Fruit fly (Drosophila melanogaster): ENCODE results near the gene CG6041.

The CG6041 gene

dm6 chrX:5918499-5919126 is 29.3 kb upstream of the CG6041 start (continued):
- TF ChIP-seq net (GFP tag; optimal IDR thresholded peaks at IDR 0.05) (peak; percentile 99), CG6808 (GFP tag; optimal IDR thresholded peaks at IDR 0.05) (peak; percentile 99), topi (GFP tag; optimal IDR thresholded peaks at IDR 0.05) (peak; percentile 99), Ets21C (GFP tag; optimal IDR thresholded peaks at IDR 0.05) (peak; percentile 99), Ets96B (tag; optimal IDR thresholded peaks at IDR 0.05) (peak; percentile 99), CG7368 (GFP tag; optimal IDR thresholded peaks at IDR 0.05) (peak; percentile 100), CG31627 (GFP tag; optimal IDR thresholded peaks at IDR 0.05) (peak; percentile 99), CG3032 (tag; optimal IDR thresholded peaks at IDR 0.05) (peak; percentile 99), CG6854 (GFP tag; optimal IDR thresholded peaks at IDR 0.05) (peak; percentile 99), Hr39 (GFP tag; optimal IDR thresholded peaks at IDR 0.05) (peak; percentile 99), ss (GFP tag; optimal IDR thresholded peaks at IDR 0.05) (peak; percentile 100), CG8319 (GFP tag; optimal IDR thresholded peaks at IDR 0.05) (peak; percentile 99), fd85E (GFP tag; optimal IDR thresholded peaks at IDR 0.05) (peak; percentile 98), svp (GFP tag) (peak; percentile 100), CG3919 (GFP tag; optimal IDR thresholded peaks at IDR 0.05) (peak; percentile 100), vri (GFP tag; optimal IDR thresholded peaks at IDR 0.05) (peak; percentile 99), Gug (GFP tag; IDR thresholded peaks at IDR 0.05) (peak; percentile 99), CG34406 (GFP tag; optimal IDR thresholded peaks at IDR 0.05) (peak; percentile 99), CG15336 (GFP tag; IDR thresholded peaks at IDR 0.05) (peak; percentile 99)

dm6 chrX:5920932-5921331 is 27.0 kb upstream of the CG6041 start:
- no peak for TF ChIP-seq CG11762 (GFP tag; optimal IDR thresholded peaks at IDR 0.05; ENCODE audit: insufficient read depth)
- TF ChIP-seq CG11294 (GFP tag; IDR thresholded peaks at IDR 0.05), result no peak
- TF ChIP-seq eg (GFP tag; IDR thresholded peaks at IDR 0.05), result peak; percentile 57; the same call in 2 of the 3 replicates
- peak; percentile 55 for TF ChIP-seq CG6276 (GFP tag; optimal IDR thresholded peaks at IDR 0.05)
- no peak for TF ChIP-seq pdm3 (GFP tag; optimal IDR thresholded peaks at IDR 0.05)
- TF ChIP-seq OdsH (GFP tag; optimal IDR thresholded peaks at IDR 0.05), result no peak
- 0 out of 3 replicates have a peak, but pooled peaks have one; percentile 19 for TF ChIP-seq CG6163 (GFP tag; IDR thresholded peaks at IDR 0.05)
- no peak for TF ChIP-seq Lpt (GFP tag; optimal IDR thresholded peaks at IDR 0.05)
- TF ChIP-seq Eip78C (GFP tag), result no peak
- TF ChIP-seq Hr39 (GFP tag; optimal IDR thresholded peaks at IDR 0.05), result no peak
- TF ChIP-seq CG16779 (tag; optimal IDR thresholded peaks at IDR 0.05), result peak; percentile 6
- TF ChIP-seq Blimp-1 (GFP tag; optimal IDR thresholded peaks at IDR 0.05), result no peak
- TF ChIP-seq CG6854 (GFP tag; optimal IDR thresholded peaks at IDR 0.05), result no peak
- no peak for TF ChIP-seq Met (GFP tag; optimal IDR thresholded peaks at IDR 0.05)
- no peak for TF ChIP-seq dac (GFP tag; optimal IDR thresholded peaks at IDR 0.05)
- TF ChIP-seq esn (GFP tag; optimal IDR thresholded peaks at IDR 0.05), result no peak
- peak; percentile 49; the same call in 1 of the 2 replicates for TF ChIP-seq CG15336 (GFP tag; IDR thresholded peaks at IDR 0.05)
- TF ChIP-seq CG32006 (GFP tag; optimal IDR thresholded peaks at IDR 0.05), result peak; percentile 1

- TF ChIP-seq CG1621 (tag; optimal IDR thresholded peaks at IDR 0.05) (no peak), CG16779 (tag; optimal IDR thresholded peaks at IDR 0.05) (no peak), Eip78C (GFP tag) (peak; percentile 5), CG6792 (GFP tag; optimal IDR thresholded peaks at IDR 0.05) (no peak), esn (GFP tag; optimal IDR thresholded peaks at IDR 0.05) (no peak), vri (GFP tag; optimal IDR thresholded peaks at IDR 0.05) (no peak), CG6276 (GFP tag; optimal IDR thresholded peaks at IDR 0.05) (no peak)
Measured at dm6 chrX:5922057-5922456, 25.9 kb upstream of the CG6041 start.

dm6 chrX:5923124-5923523 is 24.8 kb upstream of the CG6041 start:
- TF ChIP-seq CG11294 (GFP tag; IDR thresholded peaks at IDR 0.05) (no peak), CG34406 (GFP tag; optimal IDR thresholded peaks at IDR 0.05) (peak; percentile 68), Hr39 (GFP tag; optimal IDR thresholded peaks at IDR 0.05) (peak; percentile 84), CG7368 (GFP tag; optimal IDR thresholded peaks at IDR 0.05) (peak; percentile 64), CG16779 (tag; optimal IDR thresholded peaks at IDR 0.05) (peak; percentile 36), CG9139 (GFP tag; optimal IDR thresholded peaks at IDR 0.05) (peak; percentile 12), Met (GFP tag; optimal IDR thresholded peaks at IDR 0.05) (peak; percentile 89), Lpt (GFP tag; optimal IDR thresholded peaks at IDR 0.05) (peak; percentile 4), CG6854 (GFP tag; optimal IDR thresholded peaks at IDR 0.05) (peak; percentile 68), Eip93F (GFP tag; optimal IDR thresholded peaks at IDR 0.05) (peak; percentile 47), achi (GFP tag; optimal IDR thresholded peaks at IDR 0.05) (peak; percentile 64), esn (GFP tag; optimal IDR thresholded peaks at IDR 0.05) (peak; percentile 82), CG1621 (tag; optimal IDR thresholded peaks at IDR 0.05) (peak; percentile 20), fd59A (GFP tag; optimal IDR thresholded peaks at IDR 0.05) (peak; percentile 21), CG11902 (GFP tag; optimal IDR thresholded peaks at IDR 0.05) (peak; percentile 71), CG6792 (GFP tag; optimal IDR thresholded peaks at IDR 0.05) (peak; percentile 77), ss (GFP tag; optimal IDR thresholded peaks at IDR 0.05) (peak in 1 of 2 experiments; percentile 65), Ets96B (tag; optimal IDR thresholded peaks at IDR 0.05) (peak; percentile 43), CG4318 (GFP tag; optimal IDR thresholded peaks at IDR 0.05) (no peak), Hr4 (GFP tag; optimal IDR thresholded peaks at IDR 0.05) (peak; percentile 35), CG3919 (GFP tag; optimal IDR thresholded peaks at IDR 0.05) (peak; percentile 70)

Measured in whole organism, prepupa.